Worm (Caenorhabditis elegans): ENCODE results near the gene clec-146.

DNA sequence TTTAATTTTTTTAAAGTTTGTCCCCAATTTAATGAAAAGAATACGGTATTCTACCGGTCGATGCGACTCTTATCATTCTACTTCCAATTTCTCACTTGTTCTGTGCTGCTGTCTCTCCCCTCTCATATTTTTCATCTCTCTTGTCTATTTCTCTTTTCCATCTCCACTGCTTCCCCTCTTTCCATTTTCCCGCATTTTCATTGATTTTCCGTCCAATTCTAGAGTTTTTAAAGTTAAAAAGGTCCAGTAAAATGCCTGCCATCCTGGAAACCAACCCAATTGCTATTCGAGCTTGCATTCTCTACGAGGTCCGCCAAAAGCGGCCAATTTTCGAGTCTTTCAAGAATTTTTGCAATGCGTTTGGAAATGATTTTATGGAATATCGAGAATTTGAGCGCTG is 47.7 kb upstream of the clec-146 start, which contains the start of gene fbxa-167:
- TF ChIP-seq cog-1 (tag; optimal IDR thresholded peaks at IDR 0.05) (no peak), ref-1 (GFP tag; conservative IDR thresholded peaks at IDR 0.05) (no peak), ztf-23 (GFP tag; IDR thresholded peaks at IDR 0.05) (no peak), klf-2 (GFP tag; conservative IDR thresholded peaks at IDR 0.05) (no peak), flt-1 (GFP tag; IDR thresholded peaks at IDR 0.05) (no peak), med-1 (GFP tag; optimal IDR thresholded peaks at IDR 0.05; ENCODE audit: insufficient read depth) (no peak)
